Worm (Caenorhabditis elegans) whole organism, late embryonic: Measurements from ENCODE around the gene ZK355.8.

Experiments
- C08G9.2 ChIP-seq: sonication (generic microtip); optimal IDR thresholded peaks from 2 replicates; lab custom pipeline; 2016; ENCODE audit warnings: mild to moderate bottlenecking, missing genetic modification characterization, moderate library complexity, missing compliant biosample characterization
- K02D7.2 ChIP-seq: sonication (generic microtip); optimal IDR thresholded peaks from 2 replicates; lab custom pipeline; 2017; ENCODE audit warnings: mild to moderate bottlenecking, missing genetic modification characterization, missing compliant biosample characterization
- T23F11.4 ChIP-seq: fragments of 200-800 bp; sonication (Bioruptor generic); optimal IDR thresholded peaks from 2 replicates; lab custom pipeline; 2018; ENCODE audit warnings: mild to moderate bottlenecking, missing genetic modification characterization, missing compliant biosample characterization
- Y22D7AL.16 ChIP-seq: sonication (generic microtip); optimal IDR thresholded peaks from 2 replicates; lab custom pipeline; 2016; ENCODE audit warnings: missing genetic modification characterization, missing compliant biosample characterization
- ama-1 ChIP-seq: fragments of 150-350 bp; optimal IDR thresholded peaks from 2 replicates; lab custom pipeline; 2014
- ceh-14 ChIP-seq: sonication (generic microtip); optimal IDR thresholded peaks from 2 replicates; lab custom pipeline; 2016; ENCODE audit warnings: missing genotype, missing genetic modification characterization, missing compliant biosample characterization
- ceh-2 ChIP-seq: sonication (generic microtip); optimal IDR thresholded peaks from 2 replicates; lab custom pipeline; 2016; ENCODE audit warnings: missing genotype, missing genetic modification characterization, missing compliant biosample characterization
- ceh-22 ChIP-seq: sonication (generic microtip); optimal IDR thresholded peaks from 2 replicates; lab custom pipeline; 2017; ENCODE audit warnings: missing biosample characterization, missing genetic modification characterization
- ceh-30 ChIP-seq: fragments of 150-350 bp; optimal IDR thresholded peaks from 2 replicates; lab custom pipeline; 2014; ENCODE audit warnings: missing biosample characterization, missing genetic modification characterization
- ceh-31 ChIP-seq: sonication (generic microtip); optimal IDR thresholded peaks from 2 replicates; lab custom pipeline; 2016; ENCODE audit warnings: missing genetic modification characterization, missing compliant biosample characterization
- ceh-45 ChIP-seq: fragments of 200-800 bp; sonication (Bioruptor generic); IDR thresholded peaks from 2 replicates; pipeline ENCODE4 v1.3.6; 2022; ENCODE audit warnings: missing genetic modification reagents, missing genetic modification characterization, missing compliant biosample characterization
- ceh-48 ChIP-seq: sonication (generic microtip); optimal IDR thresholded peaks from 2 replicates; lab custom pipeline; 2016; ENCODE audit warnings: missing genetic modification characterization, inconsistent platforms, missing compliant biosample characterization
- ceh-6 ChIP-seq: fragments of 200-800 bp; sonication (Bioruptor generic); optimal IDR thresholded peaks from 2 replicates; lab custom pipeline; 2018; ENCODE audit warnings: mild to moderate bottlenecking, missing genetic modification characterization, missing compliant biosample characterization
- dve-1 ChIP-seq: sonication (generic microtip); optimal IDR thresholded peaks from 2 replicates; lab custom pipeline; 2017; ENCODE audit warnings: antibody characterized with exemption, mild to moderate bottlenecking, missing genetic modification characterization, missing compliant biosample characterization
- elt-2 ChIP-seq: sonication (generic microtip); optimal IDR thresholded peaks from 2 replicates; lab custom pipeline; 2016; ENCODE audit warnings: missing genetic modification reagents, missing genetic modification characterization, missing compliant biosample characterization
- fax-1 ChIP-seq: sonication (generic microtip); optimal IDR thresholded peaks from 2 replicates; lab custom pipeline; 2016; ENCODE audit warnings: missing genotype, missing genetic modification characterization, missing compliant biosample characterization
- fkh-10 ChIP-seq: fragments of 150-350 bp; optimal IDR thresholded peaks from 2 replicates; lab custom pipeline; 2014; ENCODE audit warnings: missing biosample characterization, missing genetic modification reagents, missing genetic modification characterization
- hlh-15 ChIP-seq: sonication (generic microtip); optimal IDR thresholded peaks from 2 replicates; lab custom pipeline; 2016; ENCODE audit warnings: missing genetic modification characterization, missing compliant biosample characterization
- hlh-30 ChIP-seq: sonication (generic microtip); optimal IDR thresholded peaks from 2 replicates; lab custom pipeline; 2017; ENCODE audit warnings: antibody characterized with exemption, missing genetic modification characterization, missing compliant biosample characterization; ENCODE audit not compliant: insufficient read depth
- hlh-8 ChIP-seq: sonication (generic microtip); optimal IDR thresholded peaks from 2 replicates; lab custom pipeline; 2016; ENCODE audit warnings: missing genotype, missing genetic modification characterization, missing compliant biosample characterization
- lin-11 ChIP-seq: fragments of 200-800 bp; sonication (Bioruptor generic); optimal IDR thresholded peaks from 2 replicates; lab custom pipeline; 2018; ENCODE audit warnings: mild to moderate bottlenecking, missing genetic modification characterization, missing compliant biosample characterization
- mec-3 ChIP-seq: sonication (generic microtip); optimal IDR thresholded peaks from 2 replicates; lab custom pipeline; 2016; ENCODE audit warnings: borderline replicate concordance, missing genetic modification characterization, missing compliant biosample characterization
- nfya-1 ChIP-seq: sonication (generic microtip); optimal IDR thresholded peaks from 2 replicates; lab custom pipeline; 2017; ENCODE audit warnings: missing genetic modification characterization, mild to moderate bottlenecking, missing compliant biosample characterization, antibody characterized with exemption, moderate library complexity
- nhr-11 ChIP-seq: fragments of 150-350 bp; optimal IDR thresholded peaks from 2 replicates; lab custom pipeline; 2014; ENCODE audit warnings: missing biosample characterization, missing genetic modification characterization
- pat-9 ChIP-seq: fragments of 200-800 bp; sonication (Bioruptor generic); optimal IDR thresholded peaks from 2 replicates; lab custom pipeline; 2018; ENCODE audit warnings: mild to moderate bottlenecking, missing genetic modification characterization, moderate library complexity, missing compliant biosample characterization
- pax-1 ChIP-seq: fragments of 150-350 bp; optimal IDR thresholded peaks from 2 replicates; lab custom pipeline; 2014; ENCODE audit warnings: missing biosample characterization, missing genetic modification characterization
- pqm-1 ChIP-seq: sonication (generic microtip); optimal IDR thresholded peaks from 2 replicates; lab custom pipeline; 2016; ENCODE audit warnings: missing genetic modification characterization, missing compliant biosample characterization
- pros-1 ChIP-seq: fragments of 150-350 bp; optimal IDR thresholded peaks from 2 replicates; lab custom pipeline; 2014; ENCODE audit warnings: missing biosample characterization, missing genetic modification reagents, missing genetic modification characterization
- sdc-2 ChIP-seq: sonication (generic microtip); optimal IDR thresholded peaks from 2 replicates; lab custom pipeline; 2016; ENCODE audit warnings: missing genotype, missing genetic modification characterization, missing compliant biosample characterization
- sox-2 ChIP-seq: fragments of 200-800 bp; sonication (Bioruptor generic); IDR thresholded peaks from 2 replicates; pipeline ENCODE4 v1.3.6; 2022; ENCODE audit warnings: missing genetic modification reagents, missing genetic modification characterization, missing compliant biosample characterization
- sox-4 ChIP-seq: sonication (generic microtip); optimal IDR thresholded peaks from 2 replicates; lab custom pipeline; 2017; ENCODE audit warnings: mild to moderate bottlenecking, missing genetic modification characterization, inconsistent platforms, missing compliant biosample characterization
- syd-9 ChIP-seq: sonication (generic microtip); optimal IDR thresholded peaks from 2 replicates; lab custom pipeline; 2016; ENCODE audit warnings: mild to moderate bottlenecking, missing genetic modification characterization, moderate library complexity, missing compliant biosample characterization
- ttx-3 ChIP-seq: sonication (generic microtip); optimal IDR thresholded peaks from 2 replicates; lab custom pipeline; 2016; ENCODE audit warnings: missing genetic modification reagents, missing genetic modification characterization, missing compliant biosample characterization
- unc-42 ChIP-seq: sonication (generic microtip); optimal IDR thresholded peaks from 2 replicates; lab custom pipeline; 2016; ENCODE audit warnings: missing genotype, missing genetic modification characterization, missing compliant biosample characterization
- unc-55 ChIP-seq: sonication (generic microtip); optimal IDR thresholded peaks from 2 replicates; lab custom pipeline; 2017; ENCODE audit warnings: missing biosample characterization, missing genetic modification reagents, missing genetic modification characterization
- unc-86 ChIP-seq: sonication (generic microtip); optimal IDR thresholded peaks from 2 replicates; lab custom pipeline; 2016; ENCODE audit warnings: missing genetic modification characterization, missing compliant biosample characterization
- ztf-16 ChIP-seq: sonication (generic microtip); optimal IDR thresholded peaks from 2 replicates; lab custom pipeline; 2017; ENCODE audit warnings: missing genetic modification characterization, missing compliant biosample characterization

The ZK355.8 gene

ce11 chrII:2919074-2919857, 8.3 kb upstream of the ZK355.8 start, which contains the start of the genes ncap-1 and Y110A2AR.1:
ncap-1 (minus strand) TSS chrII:2919314.
Y110A2AR.1 (plus strand) TSS chrII:2919710.
- TF ChIP-seq C08G9.2 (tag; lab: Kevin White, UChicago) (peak; percentile 11), ceh-48 (tag; lab: Kevin White, UChicago) (peak; percentile 38), mec-3 (no peak)

- TF ChIP-seq pros-1 (tag; lab: Kevin White, UChicago) (no peak), ceh-2 (tag; lab: Kevin White, UChicago) (no peak), ceh-45 (GFP tag; lab: Robert Waterston, UW) (no peak), syd-9 (tag; lab: Kevin White, UChicago) (no peak), nhr-11 (tag; lab: Kevin White, UChicago) (no peak), fax-1 (tag; lab: Kevin White, UChicago) (no peak), unc-42 (tag; lab: Kevin White, UChicago) (no peak), ceh-14 (tag; lab: Kevin White, UChicago) (no peak), elt-2 (tag; lab: Kevin White, UChicago) (no peak), T23F11.4 (no peak), sdc-2 (tag; lab: Kevin White, UChicago) (no peak), ceh-31 (tag; lab: Kevin White, UChicago) (no peak), ztf-16 (no peak), ceh-30 (tag; lab: Kevin White, UChicago) (no peak)
- TF ChIP-seq, all 69 proteins: peak for 0
These were observed 7.4 kb upstream of the ZK355.8 start for ce11 chrII:2920234-2920633.

- TF ChIP-seq nfya-1 (tag; lab: Kevin White, UChicago) (peak; percentile 9), lin-11 (tag; lab: Kevin White, UChicago) (no peak), unc-55 (GFP tag; lab: Kevin White, UChicago) (peak; percentile 44), hlh-15 (tag; lab: Kevin White, UChicago) (no peak), fkh-10 (GFP tag; lab: Kevin White, UChicago) (no peak), unc-86 (tag; lab: Kevin White, UChicago) (no peak), hlh-30 (tag; lab: Kevin White, UChicago) (peak; percentile 89)
These were observed 6.7 kb upstream of the ZK355.8 start for ce11 chrII:2920817-2921458.

- TF ChIP-seq ceh-22 (tag; lab: Kevin White, UChicago) = no peak
- TF ChIP-seq sox-4 (tag; lab: Kevin White, UChicago) = no peak
These were observed 5.7 kb upstream of the ZK355.8 start for ce11 chrII:2921860-2922259.

- TF ChIP-seq pat-9 (no peak), ceh-31 (tag; lab: Kevin White, UChicago) (no peak), pqm-1 (tag; lab: Kevin White, UChicago) (no peak), ceh-30 (tag; lab: Kevin White, UChicago) (no peak), C08G9.2 (tag; lab: Kevin White, UChicago) (no peak), unc-42 (tag; lab: Kevin White, UChicago) (no peak), K02D7.2 (tag; lab: Kevin White, UChicago) (no peak), ttx-3 (tag; lab: Kevin White, UChicago) (no peak), sdc-2 (tag; lab: Kevin White, UChicago) (no peak), ceh-6 (GFP tag; lab: Kevin White, UChicago) (no peak), hlh-30 (tag; lab: Kevin White, UChicago) (no peak), ama-1 (lab: Kevin White, UChicago) (no peak), sox-2 (GFP tag; lab: Robert Waterston, UW) (no peak), ztf-16 (no peak), Y22D7AL.16 (tag; lab: Kevin White, UChicago) (no peak), mec-3 (no peak), dve-1 (no peak), pax-1 (no peak), hlh-8 (no peak)
These were observed 5.2 kb upstream of the ZK355.8 start for ce11 chrII:2922359-2922758.
